Fruit fly (Drosophila melanogaster) whole organism, pupa: Measurements from ENCODE around the gene Nf1.

Experiments used
- CG13204 ChIP-seq: fragments of 200-800 bp; sonication (Bioruptor generic); optimal IDR thresholded peaks from 2 replicates; lab custom pipeline; 2018; ENCODE audit warnings: missing biosample characterization, mild to moderate bottlenecking, missing genetic modification characterization, moderate library complexity
- CG14655 ChIP-seq: fragments of 200-800 bp; sonication (Bioruptor generic); optimal IDR thresholded peaks from 3 replicates; lab custom pipeline; 2017; ENCODE audit warnings: mild to moderate bottlenecking, missing biosample characterization, missing genetic modification reagents, missing genetic modification characterization
- CG17806 ChIP-seq: fragments of 200-800 bp; sonication (Bioruptor generic); optimal IDR thresholded peaks from 2 replicates; lab custom pipeline; 2018; ENCODE audit warnings: missing biosample characterization, mild to moderate bottlenecking, missing genetic modification characterization, moderate library complexity
- CG34367 ChIP-seq: fragments of 200-800 bp; sonication (Bioruptor generic); optimal IDR thresholded peaks from 2 replicates; lab custom pipeline; 2018; ENCODE audit warnings: missing biosample characterization, mild to moderate bottlenecking, missing genetic modification characterization
- EcR ChIP-seq: fragments of 200-800 bp; sonication (Bioruptor generic); optimal IDR thresholded peaks from 3 replicates; lab custom pipeline; 2019; ENCODE audit warnings: missing biosample characterization, missing genetic modification characterization, mild to moderate bottlenecking, moderate library complexity, missing genetic modification reagents
- gl ChIP-seq: fragments of 200-800 bp; sonication (Bioruptor generic); optimal IDR thresholded peaks from 2 replicates; lab custom pipeline; 2018; ENCODE audit warnings: missing biosample characterization, mild to moderate bottlenecking, missing genetic modification characterization

dm6 chr3R:26008892-26009539 is 26.2 kb downstream of the Nf1 start:
- peak; percentile 98 for TF ChIP-seq CG17806 (tag; lab: Kevin White, UChicago)
- TF ChIP-seq CG14655 (GFP tag; lab: Kevin White, UChicago) = peak; percentile 97
- TF ChIP-seq CG34367 = peak; percentile 98
- TF ChIP-seq CG13204 (GFP tag; lab: Kevin White, UChicago) = peak; percentile 69
- peak; percentile 64 for TF ChIP-seq EcR (GFP tag; lab: Kevin White, UChicago)
- peak; percentile 95 for TF ChIP-seq gl (tag; lab: Kevin White, UChicago)
